Worm (Caenorhabditis elegans): ENCODE results near the gene scav-2.

scav-2 gene

DNA sequence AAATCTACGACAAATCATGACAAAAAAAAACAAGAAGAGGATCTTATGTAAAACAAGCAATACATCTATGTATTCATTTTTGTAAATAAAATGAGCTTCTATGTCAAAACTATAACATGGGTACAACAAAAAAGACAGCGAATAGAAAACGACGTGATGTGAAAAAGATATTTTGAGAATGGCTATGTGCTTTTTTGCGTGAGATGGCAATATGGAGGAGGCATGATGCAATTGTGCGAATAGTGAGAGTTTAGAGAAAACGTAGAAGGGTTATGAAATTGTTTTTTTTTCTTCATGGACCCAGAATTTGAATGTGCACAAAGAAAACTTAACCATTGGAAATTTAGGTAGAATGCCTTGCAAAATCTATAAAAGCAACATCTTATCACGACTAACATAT, 10.8 kb upstream of the scav-2 start:
- TF ChIP-seq hsf-1 (GFP tag; IDR thresholded peaks at IDR 0.05), result no peak
- no peak for TF ChIP-seq Y79H2A.3 (GFP tag; conservative IDR thresholded peaks at IDR 0.05)
- no peak for TF ChIP-seq attf-6 (GFP tag; IDR thresholded peaks at IDR 0.05)
- TF ChIP-seq dpff-1 (tag; optimal IDR thresholded peaks at IDR 0.05), result no peak
- peak in 1 of 3 experiments; percentile 14 for TF ChIP-seq lin-35 (GFP tag; optimal IDR thresholded peaks at IDR 0.05)

DNA sequence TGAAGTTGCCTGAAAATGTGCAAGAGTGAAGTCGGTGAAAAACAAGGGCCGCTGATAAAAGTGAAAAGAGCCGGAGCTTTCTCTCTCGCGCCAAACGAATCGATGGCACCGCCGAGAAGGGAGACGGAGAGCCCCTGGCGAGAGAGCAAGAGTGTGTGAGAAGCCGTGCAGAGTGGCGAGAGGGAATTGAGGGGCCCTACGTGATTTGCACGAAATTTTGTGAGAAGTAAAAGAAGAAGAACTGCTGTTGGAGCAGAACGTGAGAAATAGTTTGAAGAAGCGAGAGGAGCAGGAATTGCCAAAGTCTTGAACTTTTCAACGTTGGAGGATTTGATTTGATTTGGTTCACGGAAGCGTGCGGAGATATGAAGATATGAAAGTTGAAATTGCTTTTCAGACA, 9.8 kb upstream of the scav-2 start, which contains the start of gene aldo-1:
TSS of gene aldo-1 (minus strand) at position 9 of the 400 bp plus-strand sequence.
- peak; percentile 4 for TF ChIP-seq K12H6.12 (tag; optimal IDR thresholded peaks at IDR 0.05)
- TF ChIP-seq cebp-1 (GFP tag; IDR thresholded peaks at IDR 0.05), result 0 out of 2 replicates have a peak, but pooled peaks have one; percentile 23
- TF ChIP-seq cebp-1 (tag; optimal IDR thresholded peaks at IDR 0.05), result no peak
- TF ChIP-seq attf-5 (GFP tag; optimal IDR thresholded peaks at IDR 0.05), result no peak
- no peak for TF ChIP-seq nhr-27 (tag; optimal IDR thresholded peaks at IDR 0.05)
- no peak for TF ChIP-seq nfya-2 (GFP tag; IDR thresholded peaks at IDR 0.05)
- TF ChIP-seq unc-130 (GFP tag; optimal IDR thresholded peaks at IDR 0.05), result no peak
- TF ChIP-seq F57A8.1 (GFP tag; optimal IDR thresholded peaks at IDR 0.05), result no peak
- TF ChIP-seq egrh-3 (GFP tag; IDR thresholded peaks at IDR 0.05), result peak; percentile 38; the same call in 1 of the 2 replicates
- TF ChIP-seq hsf-1 (GFP tag; IDR thresholded peaks at IDR 0.05), result no peak
- peak; percentile 70 for TF ChIP-seq zfh-2 (GFP tag; conservative IDR thresholded peaks at IDR 0.05)
- TF ChIP-seq lin-40 (tag; optimal IDR thresholded peaks at IDR 0.05), result peak; percentile 5

DNA sequence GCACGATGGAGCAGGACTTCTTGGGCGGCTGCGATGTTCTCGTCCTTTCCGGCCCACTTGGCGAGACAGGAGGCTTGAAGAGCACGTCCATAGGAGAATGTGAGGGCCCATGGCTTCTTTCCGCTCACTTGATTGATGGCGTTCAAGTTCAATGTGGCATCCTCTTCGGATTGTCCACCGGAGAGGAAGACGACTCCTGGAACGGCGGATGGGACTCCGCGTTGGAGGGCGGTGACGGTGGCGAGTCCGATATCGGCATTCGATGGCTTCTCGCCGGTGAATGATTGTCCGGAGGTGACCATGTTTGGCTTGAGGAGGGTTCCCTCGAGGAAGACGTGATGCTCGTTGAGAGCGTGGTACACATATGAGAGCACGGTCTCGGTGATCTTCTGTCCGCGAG, 8.4 kb upstream of the scav-2 start:
- no peak for TF ChIP-seq C06A6.2 (GFP tag; conservative IDR thresholded peaks at IDR 0.05)
- TF ChIP-seq ets-4 (GFP tag; optimal IDR thresholded peaks at IDR 0.05), result no peak
- TF ChIP-seq bed-2 (GFP tag; IDR thresholded peaks at IDR 0.05), result no peak
- TF ChIP-seq aptf-2 (GFP tag; conservative IDR thresholded peaks at IDR 0.05), result no peak
- no peak for TF ChIP-seq ztf-3 (GFP tag; optimal IDR thresholded peaks at IDR 0.05)
- no peak for TF ChIP-seq mxl-1 (tag; optimal IDR thresholded peaks at IDR 0.05)
- no peak for TF ChIP-seq atf-7 (tag; optimal IDR thresholded peaks at IDR 0.05)
- TF ChIP-seq ZK185.1 (tag; optimal IDR thresholded peaks at IDR 0.05; ENCODE audit: poor library complexity, severe bottlenecking), result no peak
- TF ChIP-seq D2030.7 (GFP tag; IDR thresholded peaks at IDR 0.05), result no peak
- TF ChIP-seq ceh-79 (tag; optimal IDR thresholded peaks at IDR 0.05), result no peak
- no peak for TF ChIP-seq F57A8.1 (GFP tag; optimal IDR thresholded peaks at IDR 0.05)
- TF ChIP-seq hlh-12 (tag; optimal IDR thresholded peaks at IDR 0.05), result no peak
- TF ChIP-seq chd-7 (tag; optimal IDR thresholded peaks at IDR 0.05), result no peak
- peak; percentile 86 for TF ChIP-seq zfh-2 (GFP tag; conservative IDR thresholded peaks at IDR 0.05)
- TF ChIP-seq cebp-2 (GFP tag; IDR thresholded peaks at IDR 0.05), result no peak
- TF ChIP-seq sea-2 (GFP tag; IDR thresholded peaks at IDR 0.05), result 0 out of 2 replicates have a peak, but pooled peaks have one; percentile 8
- TF ChIP-seq egrh-3 (GFP tag; IDR thresholded peaks at IDR 0.05), result peak; percentile 26; the same call in 1 of the 2 replicates
- no peak for TF ChIP-seq attf-3 (GFP tag; conservative IDR thresholded peaks at IDR 0.05)
- TF ChIP-seq madf-8 (GFP tag; conservative IDR thresholded peaks at IDR 0.05), result no peak
- no peak for TF ChIP-seq lin-26 (GFP tag; IDR thresholded peaks at IDR 0.05)
- TF ChIP-seq nfya-2 (GFP tag; IDR thresholded peaks at IDR 0.05), result no peak
- no peak for TF ChIP-seq lin-40 (tag; optimal IDR thresholded peaks at IDR 0.05)
- no peak for TF ChIP-seq Y95B8A.8 (GFP tag; IDR thresholded peaks at IDR 0.05)

DNA sequence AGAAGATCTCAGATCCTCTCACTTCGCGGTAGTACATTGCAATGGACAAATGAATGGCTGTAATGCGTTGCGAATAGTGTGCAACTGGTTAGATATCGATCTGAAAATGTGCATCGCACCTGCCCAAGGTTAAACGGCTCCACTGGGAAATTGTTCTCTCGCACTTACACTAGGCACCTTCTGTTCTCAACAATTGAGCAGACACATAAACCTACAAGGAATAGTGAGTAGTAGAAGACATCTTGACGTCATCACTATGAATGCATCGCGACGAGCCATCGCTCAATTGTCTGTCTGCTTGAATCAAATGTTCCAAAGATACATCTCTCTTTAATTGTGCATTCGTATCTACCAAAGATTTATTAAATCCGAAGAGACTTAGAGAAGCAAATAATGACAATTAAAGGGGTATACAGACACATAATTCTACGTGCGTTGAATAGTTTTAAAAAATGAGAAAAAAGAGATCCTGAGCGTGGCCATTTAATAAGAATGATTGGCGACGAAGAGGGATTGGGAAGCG, 7.9 kb upstream of the scav-2 start, which contains the start of gene T05D4.2:
TSS of gene T05D4.2 (minus strand) at position 83 of the 523 bp plus-strand sequence.
- peak in 1 of 3 experiments; percentile 45 for TF ChIP-seq lin-35 (GFP tag; optimal IDR thresholded peaks at IDR 0.05)
- TF ChIP-seq gei-17 (GFP tag; optimal IDR thresholded peaks at IDR 0.05), result no peak
- TF ChIP-seq die-1 (tag; optimal IDR thresholded peaks at IDR 0.05), result no peak
- TF ChIP-seq cebp-1 (GFP tag; IDR thresholded peaks at IDR 0.05), result no peak
- peak; percentile 5 for TF ChIP-seq cebp-1 (tag; optimal IDR thresholded peaks at IDR 0.05)
- TF ChIP-seq nhr-90 (tag; optimal IDR thresholded peaks at IDR 0.05), result no peak
- TF ChIP-seq F39B2.1 (GFP tag; IDR thresholded peaks at IDR 0.05), result no peak
- 0 out of 2 replicates have a peak, but pooled peaks have one; percentile 11 for TF ChIP-seq pbrm-1 (GFP tag; IDR thresholded peaks at IDR 0.05)
- peak; percentile 22 for TF ChIP-seq ama-1 (optimal IDR thresholded peaks at IDR 0.05)
- TF ChIP-seq ama-1 (GFP tag; optimal IDR thresholded peaks at IDR 0.05), result peak in 1 of 2 experiments; percentile 12

Data from whole organism, young adult.